Worm (Caenorhabditis elegans): ENCODE data around the gene dnc-1.

- no peak for TF ChIP-seq ama-1 (optimal IDR thresholded peaks at IDR 0.05)
- TF ChIP-seq flt-1 (GFP tag; IDR thresholded peaks at IDR 0.05) = no peak
- TF ChIP-seq B0310.2 (tag; optimal IDR thresholded peaks at IDR 0.05) = no peak
- no peak for TF ChIP-seq hmbx-1 (tag; optimal IDR thresholded peaks at IDR 0.05)
- no peak for TF ChIP-seq tbx-37 (GFP tag; conservative IDR thresholded peaks at IDR 0.05)
- TF ChIP-seq F13C5.2 (tag; optimal IDR thresholded peaks at IDR 0.05) = no peak
- no peak for TF ChIP-seq pes-1 (GFP tag; IDR thresholded peaks at IDR 0.05)
- TF ChIP-seq ceh-13 (GFP tag; optimal IDR thresholded peaks at IDR 0.05) = no peak
- no peak for TF ChIP-seq hmg-4 (GFP tag; optimal IDR thresholded peaks at IDR 0.05)
- TF ChIP-seq tra-4 (tag; optimal IDR thresholded peaks at IDR 0.05) = no peak
- TF ChIP-seq hnd-1 (tag; optimal IDR thresholded peaks at IDR 0.05) = no peak
- TF ChIP-seq ets-7 (tag; optimal IDR thresholded peaks at IDR 0.05) = no peak
- TF ChIP-seq aly-1 (tag; optimal IDR thresholded peaks at IDR 0.05) = no peak
These were observed 51.8 kb downstream of the dnc-1 start, which contains the start of gene F13E9.13 for ce11 chrIV:10881230-10881629.
